Worm (Caenorhabditis elegans) whole organism, L4 larva: ENCODE data around the gene Y57G11B.5.

Experiments used
- F10B5.3 ChIP-seq: sonication (generic microtip); optimal IDR thresholded peaks from 2 replicates; lab custom pipeline; 2016; ENCODE audit warnings: mild to moderate bottlenecking, missing genetic modification characterization, missing compliant biosample characterization
- F44E2.7 ChIP-seq: fragments of 200-800 bp; sonication (Bioruptor generic); IDR thresholded peaks from 2 replicates; pipeline ENCODE4 v2.1.2; 2022; ENCODE audit warnings: missing genetic modification characterization, missing compliant biosample characterization
- F49E8.2 ChIP-seq: sonication (generic microtip); optimal IDR thresholded peaks from 2 replicates; lab custom pipeline; 2016; ENCODE audit warnings: missing compliant biosample characterization, mild to moderate bottlenecking, missing genetic modification characterization, borderline replicate concordance
- R02D3.7 ChIP-seq: fragments of 150-350 bp; sonication (generic microtip); optimal IDR thresholded peaks from 3 replicates; lab custom pipeline; 2014; ENCODE audit warnings: missing biosample characterization, missing genetic modification characterization
- T20F7.1 ChIP-seq: fragments of 200-800 bp; sonication (Bioruptor generic); optimal IDR thresholded peaks from 2 replicates; lab custom pipeline; 2018; ENCODE audit warnings: mild to moderate bottlenecking, missing genetic modification characterization, missing compliant biosample characterization
- Y75B8A.6 ChIP-seq: fragments of 200-800 bp; sonication (Bioruptor generic); IDR thresholded peaks from 2 replicates; pipeline ENCODE4 v1.3.6; 2022; ENCODE audit warnings: missing genetic modification reagents, missing genetic modification characterization, missing compliant biosample characterization
- ZK337.2 ChIP-seq: fragments of 200-800 bp; sonication (Bioruptor generic); IDR thresholded peaks from 2 replicates; pipeline ENCODE4 v1.3.6; 2022; ENCODE audit warnings: missing genetic modification reagents, missing genetic modification characterization, missing compliant biosample characterization
- aha-1 ChIP-seq: fragments of 150-350 bp; peaks from one replicate; lab custom pipeline; 2014; ENCODE audit warnings: missing biosample characterization, missing genetic modification characterization
- ama-1 ChIP-seq: fragments of 150-350 bp; optimal IDR thresholded peaks from 2 replicates; lab custom pipeline; 2014; ENCODE audit warnings: inconsistent platforms, mixed read lengths
- arid-1 ChIP-seq: fragments of 200-800 bp; sonication (Bioruptor generic); conservative IDR thresholded peaks from 2 replicates; pipeline ENCODE4 v1.3.6; 2022; ENCODE audit warnings: missing genetic modification reagents, missing genetic modification characterization, missing compliant biosample characterization
- ceh-44 ChIP-seq: fragments of 200-800 bp; sonication (Bioruptor generic); IDR thresholded peaks from 2 replicates; pipeline ENCODE4 v1.3.6; 2022; ENCODE audit warnings: missing genetic modification reagents, missing genetic modification characterization, missing compliant biosample characterization
- ces-1 ChIP-seq: fragments of 150-350 bp; sonication (generic microtip); optimal IDR thresholded peaks from 4 replicates; lab custom pipeline; 2014; ENCODE audit warnings: missing biosample characterization, missing genetic modification reagents, missing genetic modification characterization
- cey-2 ChIP-seq: sonication (generic microtip); optimal IDR thresholded peaks from 3 replicates; lab custom pipeline; 2017; ENCODE audit warnings: missing genetic modification characterization, mild to moderate bottlenecking, missing compliant biosample characterization, antibody characterized with exemption, borderline replicate concordance; ENCODE audit not compliant: insufficient read depth
- daf-12 ChIP-seq: fragments of 150-350 bp; optimal IDR thresholded peaks from 2 replicates; lab custom pipeline; 2014; ENCODE audit warnings: missing biosample characterization, missing genetic modification reagents, missing genetic modification characterization
- daf-16 ChIP-seq, 3 experiments: sonication (generic microtip); optimal IDR thresholded peaks; 2 replicates each; lab custom pipeline; 2016 to 2017; ENCODE audit warnings: missing genetic modification characterization in 3 of 3, missing genetic modification reagents in 3 of 3, mild to moderate bottlenecking in 2 of 3, missing compliant biosample characterization in 2 of 3, missing biosample characterization in 1 of 3, moderate library complexity in 1 of 3
- dpl-1 ChIP-seq: fragments of 150-350 bp; optimal IDR thresholded peaks from 2 replicates; lab custom pipeline; 2014; ENCODE audit warnings: missing biosample characterization, missing genetic modification reagents, missing genetic modification characterization
- dve-1 ChIP-seq: sonication (generic microtip); optimal IDR thresholded peaks from 2 replicates; lab custom pipeline; 2017; ENCODE audit warnings: antibody characterized with exemption, mild to moderate bottlenecking, missing genetic modification characterization, missing compliant biosample characterization; ENCODE audit not compliant: insufficient read depth
- egl-27 ChIP-seq: sonication (generic microtip); optimal IDR thresholded peaks from 3 replicates; lab custom pipeline; 2017; ENCODE audit warnings: missing biosample characterization, missing genetic modification reagents, missing genetic modification characterization
- hlh-11 ChIP-seq: fragments of 200-800 bp; sonication (Bioruptor generic); optimal IDR thresholded peaks from 2 replicates; lab custom pipeline; 2018; ENCODE audit warnings: mild to moderate bottlenecking, missing genetic modification characterization, missing compliant biosample characterization
- jun-1 ChIP-seq: fragments of 150-350 bp; optimal IDR thresholded peaks from 2 replicates; lab custom pipeline; 2014; ENCODE audit warnings: missing biosample characterization, missing genetic modification reagents, missing genetic modification characterization
- lin-13 ChIP-seq: fragments of 150-350 bp; optimal IDR thresholded peaks from 2 replicates; lab custom pipeline; 2014; ENCODE audit warnings: missing biosample characterization, missing genetic modification reagents, missing genetic modification characterization
- lin-39 ChIP-seq: fragments of 150-350 bp; optimal IDR thresholded peaks from 2 replicates; lab custom pipeline; 2014; ENCODE audit warnings: missing biosample characterization, missing genetic modification reagents, missing genetic modification characterization
- lir-3 ChIP-seq: sonication (generic microtip); optimal IDR thresholded peaks from 2 replicates; lab custom pipeline; 2016; ENCODE audit warnings: mild to moderate bottlenecking, missing genetic modification characterization, missing compliant biosample characterization
- lsy-2 ChIP-seq, 2 experiments: fragments of 150-350 bp in 1 of 2; sonication (generic microtip) in 1 of 2; optimal IDR thresholded peaks; 2 replicates each; lab custom pipeline; 2014 to 2017; ENCODE audit warnings: missing biosample characterization in 2 of 2, missing genetic modification characterization in 2 of 2
- madf-5 ChIP-seq, 2 experiments: fragments of 200-800 bp; sonication (Bioruptor generic); IDR thresholded peaks; 2 replicates each; pipeline ENCODE4 v1.3.6; 2022; ENCODE audit warnings: missing compliant biosample characterization in 2 of 2, missing genetic modification characterization in 2 of 2
- mdt-29 ChIP-seq: fragments of 200-800 bp; sonication (Bioruptor generic); IDR thresholded peaks from 2 replicates; pipeline ENCODE4 v1.3.6; 2022; ENCODE audit warnings: missing genetic modification reagents, missing genetic modification characterization, missing compliant biosample characterization
- mes-2 ChIP-seq: sonication (generic microtip); optimal IDR thresholded peaks from 2 replicates; lab custom pipeline; 2016; ENCODE audit warnings: missing genotype, mild to moderate bottlenecking, missing genetic modification characterization, missing compliant biosample characterization; ENCODE audit not compliant: poor library complexity, severe bottlenecking
- mxl-2 ChIP-seq: fragments of 200-800 bp; sonication (Bioruptor generic); conservative IDR thresholded peaks from 2 replicates; pipeline ENCODE4 v1.3.6; 2022; ENCODE audit warnings: missing genetic modification reagents, missing genetic modification characterization, missing compliant biosample characterization
- nhr-11 ChIP-seq: fragments of 150-350 bp; optimal IDR thresholded peaks from 2 replicates; lab custom pipeline; 2014; ENCODE audit warnings: missing biosample characterization, missing genetic modification characterization
- nhr-25 ChIP-seq: sonication (generic microtip); optimal IDR thresholded peaks from 2 replicates; lab custom pipeline; 2017; ENCODE audit warnings: missing genetic modification characterization, mild to moderate bottlenecking, missing compliant biosample characterization, antibody characterized with exemption, moderate library complexity, borderline replicate concordance; ENCODE audit not compliant: insufficient read depth
- nhr-28 ChIP-seq: fragments of 150-350 bp; optimal IDR thresholded peaks from 2 replicates; lab custom pipeline; 2014; ENCODE audit warnings: missing biosample characterization, missing genetic modification characterization
- nhr-42 ChIP-seq: fragments of 200-800 bp; sonication (Bioruptor generic); IDR thresholded peaks from 2 replicates; pipeline ENCODE4 v1.3.6; 2022; ENCODE audit warnings: missing genetic modification characterization, missing compliant biosample characterization
- nhr-6 ChIP-seq: fragments of 150-350 bp; optimal IDR thresholded peaks from 2 replicates; lab custom pipeline; 2014; ENCODE audit warnings: missing biosample characterization, missing genetic modification characterization
- pha-4 ChIP-seq, 2 experiments: fragments of 150-350 bp in 1 of 2; fragments of 200-800 bp in 1 of 2; sonication (Bioruptor generic) in 1 of 2; IDR thresholded peaks in 1 of 2; optimal IDR thresholded peaks in 1 of 2; 2 replicates each; pipeline versions ENCODE4 v1.3.6 to Lab custom; 2014 to 2022; ENCODE audit warnings: missing genetic modification characterization in 2 of 2, missing genetic modification reagents in 2 of 2, missing biosample characterization in 1 of 2, missing compliant biosample characterization in 1 of 2
- set-16 ChIP-seq: fragments of 200-800 bp; sonication (Bioruptor generic); IDR thresholded peaks from 2 replicates; pipeline ENCODE4 v1.3.6; 2022; ENCODE audit warnings: missing genetic modification reagents, missing genetic modification characterization, missing compliant biosample characterization
- snpc-1.2 ChIP-seq: fragments of 200-800 bp; sonication (Bioruptor generic); IDR thresholded peaks from 2 replicates; pipeline ENCODE4 v1.3.6; 2022; ENCODE audit warnings: missing genetic modification reagents, missing genetic modification characterization, missing compliant biosample characterization
- spr-1 ChIP-seq: sonication (generic microtip); optimal IDR thresholded peaks from 2 replicates; lab custom pipeline; 2016; ENCODE audit warnings: mild to moderate bottlenecking, missing genetic modification characterization, missing compliant biosample characterization
- unc-130 ChIP-seq: sonication (generic microtip); optimal IDR thresholded peaks from 2 replicates; lab custom pipeline; 2016; ENCODE audit warnings: missing genetic modification reagents, missing genetic modification characterization, missing compliant biosample characterization
- unc-62 ChIP-seq, 3 experiments: fragments of 150-350 bp in 1 of 3; sonication (generic microtip); optimal IDR thresholded peaks in 2 of 3; peaks in 1 of 3; 1 replicate in 1 of 3; 2 replicates in 2 of 3; lab custom pipeline; 2014 to 2017; ENCODE audit warnings: missing biosample characterization in 3 of 3, missing genetic modification characterization in 3 of 3, missing genetic modification reagents in 3 of 3, missing genotype in 1 of 3
- zfp-2 ChIP-seq: sonication (generic microtip); optimal IDR thresholded peaks from 2 replicates; lab custom pipeline; 2016; ENCODE audit warnings: mild to moderate bottlenecking, missing genetic modification characterization, missing compliant biosample characterization
- zfp-3 ChIP-seq: fragments of 200-800 bp; sonication (Bioruptor generic); conservative IDR thresholded peaks from 2 replicates; pipeline ENCODE4 v1.3.6; 2022; ENCODE audit warnings: missing genetic modification reagents, missing genetic modification characterization, missing compliant biosample characterization
- zip-11 ChIP-seq: fragments of 200-800 bp; sonication (Bioruptor generic); IDR thresholded peaks from 2 replicates; pipeline ENCODE4 v1.3.6; 2022; ENCODE audit warnings: missing genetic modification characterization, missing compliant biosample characterization
- zip-2 ChIP-seq: fragments of 150-350 bp; optimal IDR thresholded peaks from 2 replicates; lab custom pipeline; 2014; ENCODE audit warnings: missing biosample characterization, missing genetic modification characterization
- ztf-7 ChIP-seq: fragments of 150-350 bp; optimal IDR thresholded peaks from 2 replicates; lab custom pipeline; 2014; ENCODE audit warnings: missing biosample characterization, missing genetic modification characterization

Y57G11B.5 gene

DNA sequence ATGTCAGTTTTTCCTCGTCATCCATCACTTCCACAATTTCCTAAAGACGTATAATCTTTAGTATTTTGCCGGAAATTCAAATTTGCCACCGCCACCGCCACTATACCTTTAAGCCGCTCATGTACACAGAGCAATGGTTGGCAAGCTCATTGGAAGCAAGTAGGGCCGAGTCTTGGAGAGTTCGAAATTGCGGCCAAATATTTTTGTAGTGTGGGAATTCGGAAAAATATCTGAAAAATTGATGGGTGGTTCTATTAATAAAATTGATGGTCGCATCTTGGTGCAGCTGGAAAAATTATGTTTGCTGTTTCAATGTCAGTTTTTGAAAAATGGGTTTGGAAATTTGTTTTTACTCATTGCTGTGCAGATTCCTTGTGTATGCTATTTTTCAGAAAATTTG, 3.0 kb upstream of the Y57G11B.5 start:
- TF ChIP-seq nhr-11 (tag; lab: Kevin White, UChicago) (no peak), mes-2 (no peak), aha-1 (peak; percentile 94), ama-1 (lab: Kevin White, UChicago) (no peak), unc-62 (GFP tag; optimal IDR thresholded peaks at IDR 0.05 in 1 of 2; lab: Kevin White, UChicago) (no peak), unc-62 (tag; optimal IDR thresholded peaks at IDR 0.05; lab: Kevin White, UChicago) (no peak), nhr-28 (tag; lab: Kevin White, UChicago) (no peak), cey-2 (tag; lab: Kevin White, UChicago) (no peak)

DNA sequence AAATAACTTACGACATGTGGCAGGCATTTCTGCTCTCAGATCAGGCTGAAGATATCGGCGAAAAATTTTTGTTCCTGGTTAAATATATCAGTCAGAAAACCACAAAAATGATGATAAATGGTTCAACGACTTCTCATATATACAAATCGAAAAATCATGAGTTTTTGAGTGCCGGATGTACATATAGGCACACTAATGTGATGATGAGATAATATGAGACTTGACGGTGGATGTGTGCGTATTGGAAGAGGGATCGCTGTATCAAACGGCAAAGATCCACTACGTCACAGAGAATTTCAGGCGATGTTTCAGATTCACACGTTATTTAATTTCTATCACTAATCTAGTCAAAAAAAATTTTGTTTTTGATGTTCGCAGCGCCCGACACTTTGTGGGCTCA, 2.0 kb upstream of the Y57G11B.5 start, which contains the start of gene glb-34:
Gene glb-34, minus strand, starts transcription at position 101 of the 400 bp plus-strand sequence.
- TF ChIP-seq hlh-11 (no peak), zip-11 (GFP tag; lab: Robert Waterston, UW) (no peak), lir-3 (no peak), ama-1 (lab: Kevin White, UChicago) (no peak), zfp-3 (GFP tag; lab: Robert Waterston, UW) (no peak), zfp-2 (no peak), nhr-6 (no peak), arid-1 (GFP tag; lab: Robert Waterston, UW) (no peak), ces-1 (no peak), mdt-29 (no peak), mxl-2 (GFP tag; lab: Robert Waterston, UW) (no peak), egl-27 (no peak)

DNA sequence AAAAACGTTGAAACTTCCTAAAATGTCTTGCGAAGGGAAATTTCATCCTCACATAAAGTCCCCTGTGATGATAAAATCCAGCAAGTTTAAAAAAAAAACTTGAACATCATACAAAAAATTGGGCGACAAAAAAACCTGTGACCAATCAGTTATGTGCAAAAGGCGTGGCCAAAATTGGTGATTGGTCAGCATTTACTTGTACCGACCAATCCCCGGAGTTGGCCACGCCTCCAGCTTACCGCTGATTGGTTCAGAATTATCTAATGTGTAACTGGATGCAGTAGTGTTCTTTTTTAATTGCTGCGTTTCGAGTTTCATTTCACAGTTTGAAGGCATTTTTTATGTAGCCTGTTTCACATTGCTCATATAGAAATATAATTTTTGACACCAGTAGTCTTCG, 1.6 kb upstream of the Y57G11B.5 start:
- no peak for TF ChIP-seq F49E8.2
- no peak for TF ChIP-seq pha-4 (GFP tag; IDR thresholded peaks at IDR 0.05; lab: Robert Waterston, UW)
- no peak for TF ChIP-seq pha-4 (tag; optimal IDR thresholded peaks at IDR 0.05; lab: Kevin White, UChicago)
- TF ChIP-seq lin-39 (tag; lab: Kevin White, UChicago) = no peak
- TF ChIP-seq nhr-42 (GFP tag; lab: Robert Waterston, UW) = no peak
- TF ChIP-seq mes-2 = no peak
- TF ChIP-seq jun-1 (tag; lab: Kevin White, UChicago) = no peak
- TF ChIP-seq daf-12 (tag; lab: Kevin White, UChicago) = no peak
- no peak for TF ChIP-seq R02D3.7
- TF ChIP-seq lin-13 (GFP tag; lab: Kevin White, UChicago) = no peak
- TF ChIP-seq F10B5.3 (tag; lab: Kevin White, UChicago) = no peak
- no peak for TF ChIP-seq nhr-28 (tag; lab: Kevin White, UChicago)
- no peak for TF ChIP-seq nhr-25

DNA sequence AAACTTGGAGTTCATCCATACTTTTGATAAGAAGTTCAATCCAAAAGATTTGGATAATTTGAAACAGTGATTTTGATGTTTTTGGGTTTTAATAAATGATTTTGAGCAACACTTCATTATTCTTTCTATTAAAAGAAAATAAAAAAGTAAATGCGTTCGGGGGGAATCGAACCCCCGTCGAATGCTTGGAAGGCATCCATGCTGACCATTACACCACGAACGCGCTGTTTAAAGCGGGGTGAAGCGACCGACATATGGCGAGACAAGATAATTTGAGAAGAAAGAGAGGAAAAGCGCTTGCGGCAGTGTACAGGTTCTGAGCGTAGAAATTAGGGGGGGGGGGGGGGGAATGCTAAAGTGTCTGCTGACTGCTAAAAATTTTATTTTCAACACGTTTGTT, 1.9 kb downstream of the Y57G11B.5 start:
- TF ChIP-seq F49E8.2 (peak; percentile 25), ceh-44 (GFP tag; lab: Robert Waterston, UW) (peak; percentile 78), mdt-29 (peak; percentile 73), daf-16 (GFP tag; optimal IDR thresholded peaks at IDR 0.05; lab: Kevin White, UChicago) (peak in 1 of 2 experiments; percentile 70), daf-16 (tag; optimal IDR thresholded peaks at IDR 0.05; lab: Kevin White, UChicago) (no peak), dpl-1 (GFP tag; lab: Kevin White, UChicago) (no peak), zip-2 (tag; lab: Kevin White, UChicago) (peak; percentile 5), zfp-3 (GFP tag; lab: Robert Waterston, UW) (0 out of 2 replicates have a peak, but pooled peaks have one; percentile 32), F44E2.7 (no peak), T20F7.1 (GFP tag; lab: Kevin White, UChicago) (peak; percentile 29), lsy-2 (tag; optimal IDR thresholded peaks at IDR 0.05; lab: Kevin White, UChicago) (no peak), nhr-6 (peak; percentile 1), unc-130 (GFP tag; lab: Kevin White, UChicago) (peak; percentile 42), dve-1 (tag; lab: Kevin White, UChicago) (peak; percentile 64), ZK337.2 (GFP tag; lab: Robert Waterston, UW) (0 out of 2 replicates have a peak, but pooled peaks have one; percentile 57), snpc-1.2 (peak; percentile 99), madf-5 (GFP tag; IDR thresholded peaks at IDR 0.05; lab: Robert Waterston, UW) (peak in 1 of 2 experiments; percentile 64; a peak in 1 of 4 replicates), spr-1 (tag; lab: Kevin White, UChicago) (peak; percentile 40), aha-1 (peak; percentile 99), ztf-7 (tag; lab: Kevin White, UChicago) (peak; percentile 79), set-16 (GFP tag; lab: Robert Waterston, UW) (no peak), Y75B8A.6 (GFP tag; lab: Robert Waterston, UW) (peak; percentile 78; the same call in 1 of the 2 replicates)
